Worm (Caenorhabditis elegans) whole organism, L3 larva: ENCODE measurements around the gene F53F8.7.

Source experiments
- R02D3.7 ChIP-seq: fragments of 150-350 bp; optimal IDR thresholded peaks from 2 replicates; lab custom pipeline; 2014; ENCODE audit warnings: missing biosample characterization, missing genetic modification characterization
- ZK546.5 ChIP-seq: sonication (generic microtip); optimal IDR thresholded peaks from 2 replicates; lab custom pipeline; 2017; ENCODE audit warnings: missing biosample characterization, missing genetic modification characterization
- aly-2 ChIP-seq: fragments of 150-350 bp; optimal IDR thresholded peaks from 2 replicates; lab custom pipeline; 2014; ENCODE audit warnings: missing biosample characterization, missing genetic modification characterization
- ama-1 ChIP-seq: fragments of 150-350 bp; optimal IDR thresholded peaks from 2 replicates; lab custom pipeline; 2018
- ceh-16 ChIP-seq: sonication (generic microtip); optimal IDR thresholded peaks from 2 replicates; lab custom pipeline; 2017; ENCODE audit warnings: missing biosample characterization, missing genetic modification characterization
- ceh-9 ChIP-seq: sonication (generic microtip); optimal IDR thresholded peaks from 2 replicates; lab custom pipeline; 2018; ENCODE audit warnings: missing biosample characterization, missing genetic modification characterization
- daf-12 ChIP-seq: fragments of 150-350 bp; optimal IDR thresholded peaks from 2 replicates; lab custom pipeline; 2014; ENCODE audit warnings: missing biosample characterization, missing genetic modification reagents, missing genetic modification characterization
- egl-27 ChIP-seq: sonication (generic microtip); optimal IDR thresholded peaks from 4 replicates; lab custom pipeline; 2017; ENCODE audit warnings: missing biosample characterization, missing genetic modification reagents, missing genetic modification characterization
- elt-1 ChIP-seq: fragments of 150-350 bp; optimal IDR thresholded peaks from 2 replicates; lab custom pipeline; 2014; ENCODE audit warnings: missing biosample characterization, missing genetic modification characterization
- elt-2 ChIP-seq: sonication (generic microtip); optimal IDR thresholded peaks from 2 replicates; lab custom pipeline; 2016; ENCODE audit warnings: missing genetic modification reagents, mild to moderate bottlenecking, missing genetic modification characterization, missing compliant biosample characterization
- eor-1 ChIP-seq, 2 experiments: fragments of 150-350 bp; optimal IDR thresholded peaks; 2 replicates each; lab custom pipeline; 2014 to 2018; ENCODE audit warnings: missing biosample characterization in 2 of 2, missing genetic modification characterization in 2 of 2
- fkh-10 ChIP-seq: sonication (generic microtip); optimal IDR thresholded peaks from 2 replicates; lab custom pipeline; 2017; ENCODE audit warnings: missing biosample characterization, missing genetic modification reagents, missing genetic modification characterization
- fkh-2 ChIP-seq: fragments of 150-350 bp; optimal IDR thresholded peaks from 2 replicates; lab custom pipeline; 2014; ENCODE audit warnings: missing biosample characterization, missing genetic modification reagents, missing genetic modification characterization
- jun-1 ChIP-seq: fragments of 150-350 bp; optimal IDR thresholded peaks from 2 replicates; lab custom pipeline; 2014; ENCODE audit warnings: missing biosample characterization, missing genetic modification reagents, missing genetic modification characterization
- lin-15B ChIP-seq: fragments of 150-350 bp; optimal IDR thresholded peaks from 2 replicates; lab custom pipeline; 2014; ENCODE audit warnings: missing biosample characterization, missing genetic modification characterization
- lin-39 ChIP-seq: fragments of 150-350 bp; optimal IDR thresholded peaks from 2 replicates; lab custom pipeline; 2018; ENCODE audit warnings: missing biosample characterization, missing genetic modification reagents, missing genetic modification characterization
- mdl-1 ChIP-seq: fragments of 150-350 bp; optimal IDR thresholded peaks from 2 replicates; lab custom pipeline; 2014; ENCODE audit warnings: missing biosample characterization, missing genetic modification characterization
- mml-1 ChIP-seq: fragments of 150-350 bp; sonication (generic microtip); optimal IDR thresholded peaks from 3 replicates; lab custom pipeline; 2014; ENCODE audit warnings: missing biosample characterization, missing genetic modification characterization
- nfya-1 ChIP-seq: sonication (generic microtip); optimal IDR thresholded peaks from 2 replicates; lab custom pipeline; 2017; ENCODE audit warnings: missing genetic modification characterization, mild to moderate bottlenecking, missing compliant biosample characterization, antibody characterized with exemption, moderate library complexity; ENCODE audit not compliant: insufficient read depth
- nhr-12 ChIP-seq: fragments of 150-350 bp; optimal IDR thresholded peaks from 2 replicates; lab custom pipeline; 2014; ENCODE audit warnings: missing biosample characterization, missing genetic modification characterization
- nhr-23 ChIP-seq: fragments of 150-350 bp; optimal IDR thresholded peaks from 2 replicates; lab custom pipeline; 2014; ENCODE audit warnings: missing biosample characterization, missing genetic modification reagents, missing genetic modification characterization
- nhr-237 ChIP-seq: fragments of 150-350 bp; optimal IDR thresholded peaks from 2 replicates; lab custom pipeline; 2014; ENCODE audit warnings: missing biosample characterization, missing genetic modification characterization
- nhr-25 ChIP-seq: sonication (generic microtip); optimal IDR thresholded peaks from 2 replicates; lab custom pipeline; 2017; ENCODE audit warnings: missing biosample characterization, missing genetic modification characterization
- nhr-28 ChIP-seq: fragments of 150-350 bp; optimal IDR thresholded peaks from 2 replicates; lab custom pipeline; 2014; ENCODE audit warnings: missing biosample characterization, missing genetic modification characterization
- nhr-43 ChIP-seq: sonication (generic microtip); optimal IDR thresholded peaks from 2 replicates; lab custom pipeline; 2016; ENCODE audit warnings: mild to moderate bottlenecking, missing genetic modification characterization, missing compliant biosample characterization; ENCODE audit not compliant: poor library complexity, severe bottlenecking
- nhr-67 ChIP-seq: fragments of 150-350 bp; optimal IDR thresholded peaks from 2 replicates; lab custom pipeline; 2014; ENCODE audit warnings: missing biosample characterization, missing genetic modification characterization
- nhr-77 ChIP-seq: fragments of 150-350 bp; optimal IDR thresholded peaks from 2 replicates; lab custom pipeline; 2014; ENCODE audit warnings: missing biosample characterization, missing genetic modification characterization
- pha-4 ChIP-seq: fragments of 150-350 bp; optimal IDR thresholded peaks from 2 replicates; lab custom pipeline; 2014; ENCODE audit warnings: missing biosample characterization, missing genetic modification reagents, missing genetic modification characterization
- pqm-1 ChIP-seq: fragments of 150-350 bp; optimal IDR thresholded peaks from 2 replicates; lab custom pipeline; 2017; ENCODE audit warnings: missing biosample characterization, missing genetic modification characterization, inconsistent platforms
- skn-1 ChIP-seq: fragments of 150-350 bp; optimal IDR thresholded peaks from 2 replicates; lab custom pipeline; 2014; ENCODE audit warnings: missing biosample characterization, missing genetic modification characterization
- snpc-4 ChIP-seq: fragments of 150-350 bp; optimal IDR thresholded peaks from 2 replicates; lab custom pipeline; 2014; ENCODE audit warnings: missing biosample characterization, missing genetic modification characterization
- tbx-2 ChIP-seq: sonication (generic microtip); optimal IDR thresholded peaks from 2 replicates; lab custom pipeline; 2016; ENCODE audit warnings: mild to moderate bottlenecking, missing genetic modification characterization, missing compliant biosample characterization
- unc-39 ChIP-seq: sonication (generic microtip); optimal IDR thresholded peaks from 4 replicates; lab custom pipeline; 2017; ENCODE audit warnings: missing biosample characterization, missing genetic modification characterization
- unc-62 ChIP-seq: fragments of 150-350 bp; sonication (generic microtip); optimal IDR thresholded peaks from 4 replicates; lab custom pipeline; 2014; ENCODE audit warnings: missing biosample characterization, missing genetic modification reagents, missing genetic modification characterization
- zag-1 ChIP-seq: fragments of 150-350 bp; optimal IDR thresholded peaks from 2 replicates; lab custom pipeline; 2014; ENCODE audit warnings: missing biosample characterization, missing genetic modification characterization
- ztf-11 ChIP-seq: fragments of 150-350 bp; optimal IDR thresholded peaks from 2 replicates; lab custom pipeline; 2014; ENCODE audit warnings: missing biosample characterization, missing genetic modification characterization

F53F8.7 gene

ce11 chrV:20681120-20681519 is 17.0 kb downstream of the F53F8.7 start, which contains the start of gene srsx-35:
Gene srsx-35, plus strand, starts transcription at chrV:20681420.
- no peak for TF ChIP-seq zag-1 (tag; lab: Kevin White, UChicago)
- no peak for TF ChIP-seq lin-39 (tag; lab: Kevin White, UChicago)
- no peak for TF ChIP-seq unc-62 (GFP tag; lab: Kevin White, UChicago)
- TF ChIP-seq mml-1 (tag; lab: Kevin White, UChicago): no peak
- no peak for TF ChIP-seq tbx-2
- no peak for TF ChIP-seq unc-39 (tag; lab: Kevin White, UChicago)

ce11 chrV:20680189-20680588 is 18.0 kb downstream of the F53F8.7 start:
- no peak for TF ChIP-seq egl-27
- no peak for TF ChIP-seq nhr-25 (tag; lab: Kevin White, UChicago)
- no peak for TF ChIP-seq eor-1 (tag; optimal IDR thresholded peaks at IDR 0.05; lab: Kevin White, UChicago)
- no peak for TF ChIP-seq nhr-28 (tag; lab: Kevin White, UChicago)
- TF ChIP-seq skn-1 (tag; lab: Kevin White, UChicago): no peak
- TF ChIP-seq ceh-9: no peak
- TF ChIP-seq elt-1 (tag; lab: Kevin White, UChicago): no peak
- no peak for TF ChIP-seq daf-12 (tag; lab: Kevin White, UChicago)
- TF ChIP-seq ztf-11 (tag; lab: Kevin White, UChicago): no peak

DNA sequence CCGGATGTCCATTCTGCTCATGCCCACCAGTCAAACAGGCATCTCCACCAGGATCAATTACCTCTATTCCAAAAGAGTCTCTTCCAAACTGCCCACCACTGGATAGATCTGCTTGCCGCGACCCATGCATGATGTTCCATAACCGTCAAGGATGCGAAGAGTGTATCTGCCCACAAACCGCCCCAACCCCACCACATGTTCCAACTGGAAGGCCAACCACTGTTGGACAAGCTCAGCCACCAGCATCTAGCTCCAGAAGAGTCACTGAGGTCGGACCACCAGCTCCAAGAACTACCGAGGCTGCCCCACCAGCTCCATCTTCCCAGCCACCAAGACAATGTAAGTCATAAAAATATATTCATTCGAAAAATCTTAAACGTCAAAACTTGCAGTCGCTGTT is 27.5 kb downstream of the F53F8.7 start:
- TF ChIP-seq R02D3.7 (no peak), pqm-1 (tag; lab: Kevin White, UChicago) (no peak), nhr-237 (no peak), ceh-16 (tag; lab: Kevin White, UChicago) (no peak), mdl-1 (tag; lab: Kevin White, UChicago) (no peak), nhr-43 (tag; lab: Kevin White, UChicago) (no peak), ztf-11 (tag; lab: Kevin White, UChicago) (no peak), elt-2 (tag; lab: Kevin White, UChicago) (no peak), aly-2 (tag; lab: Kevin White, UChicago) (no peak), zag-1 (tag; lab: Kevin White, UChicago) (no peak), mml-1 (tag; lab: Kevin White, UChicago) (no peak), ZK546.5 (tag; lab: Kevin White, UChicago) (no peak), pha-4 (tag; lab: Kevin White, UChicago) (no peak), snpc-4 (tag; lab: Kevin White, UChicago) (no peak), eor-1 (tag; optimal IDR thresholded peaks at IDR 0.05; lab: Kevin White, UChicago) (no peak), lin-15B (tag; lab: Kevin White, UChicago) (no peak), jun-1 (tag; lab: Kevin White, UChicago) (no peak), fkh-10 (GFP tag; lab: Kevin White, UChicago) (no peak), unc-62 (GFP tag; lab: Kevin White, UChicago) (no peak), nhr-25 (tag; lab: Kevin White, UChicago) (no peak)

DNA sequence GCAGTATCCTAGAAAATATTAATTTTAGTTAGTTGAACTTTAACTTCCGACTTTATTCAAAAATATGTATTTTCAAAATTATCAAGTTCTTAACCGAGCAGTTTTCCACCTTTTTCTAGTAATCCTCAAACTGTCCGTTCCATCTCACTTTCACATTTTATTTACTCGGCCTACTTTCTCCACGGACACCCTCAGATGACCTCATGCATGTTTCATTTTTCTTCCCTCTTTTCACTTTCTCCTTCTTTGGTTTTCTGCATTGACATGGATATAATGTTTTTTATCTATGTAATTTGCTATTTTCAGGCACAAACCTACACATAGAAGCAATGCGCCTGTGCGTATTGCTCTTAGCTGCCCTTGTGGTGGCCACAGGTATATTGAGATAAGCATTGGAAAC is 31.3 kb downstream of the F53F8.7 start, which contains the start of gene mlt-11:
TSS of gene mlt-11 (plus strand) at position 301 of the 400 bp plus-strand sequence.
- no peak for TF ChIP-seq aly-2 (tag; lab: Kevin White, UChicago)
- no peak for TF ChIP-seq nhr-25 (tag; lab: Kevin White, UChicago)
- no peak for TF ChIP-seq fkh-2 (tag; lab: Kevin White, UChicago)
- TF ChIP-seq, all 47 proteins: peak for 0

- TF ChIP-seq unc-39 (tag; lab: Kevin White, UChicago): no peak
- peak; percentile 37 for TF ChIP-seq nhr-23 (tag; lab: Kevin White, UChicago)
- TF ChIP-seq, all 47 proteins: peak for 1
Observed at ce11 chrV:20664930-20665329, 33.2 kb downstream of the F53F8.7 start.

DNA sequence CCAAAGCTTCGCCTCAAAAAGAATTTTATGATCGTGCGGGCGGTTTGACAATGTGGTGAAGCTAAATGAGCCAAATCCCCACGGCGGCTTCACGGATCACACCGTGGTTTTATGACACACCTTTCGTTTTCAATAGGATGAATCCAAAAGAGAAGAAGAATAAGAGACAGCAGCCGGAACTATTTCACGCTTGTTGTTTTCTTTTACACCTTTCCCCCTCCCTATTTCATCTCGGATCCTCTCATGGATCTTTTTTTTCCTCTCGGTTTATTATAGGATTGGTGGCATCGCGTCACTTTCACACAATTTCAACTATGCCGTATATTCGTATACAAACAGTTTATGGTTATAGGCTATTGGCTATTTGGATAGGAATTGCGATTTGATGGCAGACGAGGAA is 34.4 kb downstream of the F53F8.7 start:
- no peak for TF ChIP-seq nhr-12 (tag; lab: Kevin White, UChicago)
- no peak for TF ChIP-seq zag-1 (tag; lab: Kevin White, UChicago)
- TF ChIP-seq nhr-25 (tag; lab: Kevin White, UChicago): no peak
- TF ChIP-seq nhr-67: no peak
- TF ChIP-seq nhr-77 (tag; lab: Kevin White, UChicago): no peak
- TF ChIP-seq nhr-43 (tag; lab: Kevin White, UChicago): no peak
- no peak for TF ChIP-seq ceh-9
- no peak for TF ChIP-seq tbx-2
- no peak for TF ChIP-seq nfya-1 (tag; lab: Kevin White, UChicago)
- no peak for TF ChIP-seq eor-1 (tag; optimal IDR thresholded peaks at IDR 0.05; lab: Kevin White, UChicago)
- no peak for TF ChIP-seq pha-4 (tag; lab: Kevin White, UChicago)
- TF ChIP-seq ama-1 (lab: Kevin White, UChicago): no peak
- no peak for TF ChIP-seq lin-39 (tag; lab: Kevin White, UChicago)
- no peak for TF ChIP-seq elt-1 (tag; lab: Kevin White, UChicago)
- TF ChIP-seq egl-27: no peak
- no peak for TF ChIP-seq nhr-237
- no peak for TF ChIP-seq skn-1 (tag; lab: Kevin White, UChicago)
- TF ChIP-seq mml-1 (tag; lab: Kevin White, UChicago): no peak
- TF ChIP-seq unc-62 (GFP tag; lab: Kevin White, UChicago): no peak
